Worm (Caenorhabditis elegans): ENCODE measurements around the gene F16F9.3.
A peak's percentile ranks its signal among the peaks of the same experiment; 100 is the strongest.

The F16F9.3 gene

DNA sequence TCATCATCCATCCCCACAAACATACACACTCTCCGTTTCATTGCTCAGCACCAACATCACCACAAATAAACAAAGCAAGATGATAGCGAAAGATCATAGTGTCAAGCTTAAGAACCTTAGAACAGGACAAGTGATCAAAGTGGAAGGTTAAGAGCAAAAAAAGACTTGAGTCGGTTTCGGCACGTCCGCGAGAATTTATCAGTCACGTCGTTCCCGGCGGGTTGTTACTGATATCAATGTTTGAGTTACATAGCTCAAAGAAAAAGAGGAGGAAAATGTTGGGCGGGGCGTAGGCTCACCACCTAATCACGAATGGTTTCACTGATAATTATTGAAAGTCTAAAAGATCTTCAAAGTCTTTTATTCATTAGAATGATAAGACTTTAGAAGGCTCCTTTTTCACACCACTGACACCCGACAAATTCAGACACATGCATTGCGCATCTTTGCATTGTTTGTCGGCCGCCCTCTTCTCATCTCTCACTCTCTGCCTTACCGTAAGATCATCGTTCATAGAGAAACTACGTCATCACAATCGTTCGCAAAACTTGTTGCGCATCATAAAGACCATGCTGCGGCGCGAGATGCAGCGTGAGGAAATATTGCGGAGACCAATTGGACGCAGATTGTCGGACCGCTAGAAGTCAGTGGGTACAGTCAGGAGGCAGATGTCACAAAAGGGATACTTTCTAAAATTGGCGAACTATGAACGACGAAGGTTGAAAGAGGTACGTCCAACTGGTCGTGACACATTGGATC, 19.8 kb downstream of the F16F9.3 start (continued):
- TF ChIP-seq pax-3 (tag; optimal IDR thresholded peaks at IDR 0.05): no peak
- peak; percentile 74 for TF ChIP-seq nhr-47 (tag; optimal IDR thresholded peaks at IDR 0.05)
- peak in 1 of 2 experiments; percentile 79 for TF ChIP-seq lin-35 (GFP tag; optimal IDR thresholded peaks at IDR 0.05)
- TF ChIP-seq nhr-20 (tag; optimal IDR thresholded peaks at IDR 0.05): peak; percentile 98
- TF ChIP-seq nhr-77 (tag; optimal IDR thresholded peaks at IDR 0.05): peak; percentile 50
- peak; percentile 89 for TF ChIP-seq tbx-2 (tag; optimal IDR thresholded peaks at IDR 0.05)
- TF ChIP-seq unc-98 (GFP tag; IDR thresholded peaks at IDR 0.05): no peak
- peak; percentile 58 for TF ChIP-seq lin-13 (GFP tag; optimal IDR thresholded peaks at IDR 0.05)
- peak; percentile 78 for TF ChIP-seq ztf-4 (tag; optimal IDR thresholded peaks at IDR 0.05)
- peak; percentile 46 for TF ChIP-seq lir-3 (tag; optimal IDR thresholded peaks at IDR 0.05; ENCODE audit: poor library complexity)
- TF ChIP-seq lin-39 (tag; optimal IDR thresholded peaks at IDR 0.05): no peak
- TF ChIP-seq Y116A8C.19 (tag; optimal IDR thresholded peaks at IDR 0.05; ENCODE audit: borderline replicate concordance): no peak
- no peak for TF ChIP-seq ztf-11 (tag; optimal IDR thresholded peaks at IDR 0.05)

- TF ChIP-seq dsc-1 (tag; optimal IDR thresholded peaks at IDR 0.05): peak; percentile 32
- no peak for TF ChIP-seq nhr-76 (tag; optimal IDR thresholded peaks at IDR 0.05)
- peak; percentile 21 for TF ChIP-seq unc-86 (tag; optimal IDR thresholded peaks at IDR 0.05)
- peak; percentile 2 for TF ChIP-seq fkh-10 (GFP tag; optimal IDR thresholded peaks at IDR 0.05)
- TF ChIP-seq unc-130 (tag; optimal IDR thresholded peaks at IDR 0.05): no peak
- peak; percentile 1 for TF ChIP-seq fkh-8 (tag; optimal IDR thresholded peaks at IDR 0.05)
- peak; percentile 35 for TF ChIP-seq nhr-71 (tag; optimal IDR thresholded peaks at IDR 0.05)
- peak; percentile 67 for TF ChIP-seq lin-14 (GFP tag; optimal IDR thresholded peaks at IDR 0.05)
- peak in 1 of 3 experiments; percentile 11 for TF ChIP-seq ceh-82 (tag; optimal IDR thresholded peaks at IDR 0.05)
Measured at ce11 chrX:8479050-8479449, 21.6 kb downstream of the F16F9.3 start.

DNA sequence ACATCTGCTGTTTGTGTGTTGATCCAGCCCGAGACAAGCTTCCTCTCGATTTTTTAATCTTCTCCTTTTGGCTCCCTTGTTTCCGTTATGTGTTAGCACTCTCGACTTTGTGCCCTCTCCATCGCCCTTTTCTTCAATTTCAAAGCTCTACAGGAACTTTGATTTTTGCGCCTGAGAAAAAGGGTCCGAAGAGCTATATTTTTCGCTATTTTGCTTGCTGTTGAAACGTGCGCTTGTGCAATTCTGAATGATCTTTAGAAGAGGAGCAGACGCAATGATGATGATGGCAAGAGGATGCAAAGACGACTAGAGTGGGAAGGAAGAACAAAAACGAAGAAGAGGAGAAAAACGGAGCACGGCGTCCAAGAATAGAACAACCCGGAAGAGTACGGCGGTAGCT, 24.3 kb downstream of the F16F9.3 start:
- TF ChIP-seq fkh-4 (tag; optimal IDR thresholded peaks at IDR 0.05; ENCODE audit: borderline replicate concordance) (no peak), rnt-1 (tag; optimal IDR thresholded peaks at IDR 0.05) (peak; percentile 51), nhr-20 (tag; optimal IDR thresholded peaks at IDR 0.05) (no peak), nhr-237 (tag; optimal IDR thresholded peaks at IDR 0.05) (no peak), nhr-90 (tag; optimal IDR thresholded peaks at IDR 0.05; ENCODE audit: poor library complexity) (no peak), efl-3 (GFP tag; optimal IDR thresholded peaks at IDR 0.05) (no peak), ceh-8 (GFP tag; optimal IDR thresholded peaks at IDR 0.05) (no peak), dpl-1 (GFP tag; optimal IDR thresholded peaks at IDR 0.05) (no peak), nhr-28 (tag; optimal IDR thresholded peaks at IDR 0.05) (no peak), blmp-1 (tag; optimal IDR thresholded peaks at IDR 0.05) (no peak), C34B4.2 (tag; optimal IDR thresholded peaks at IDR 0.05) (no peak), swsn-7 (tag; optimal IDR thresholded peaks at IDR 0.05) (peak; percentile 17), ama-1 (optimal IDR thresholded peaks at IDR 0.05) (no peak), nhr-85 (tag) (no peak), tbx-2 (tag; optimal IDR thresholded peaks at IDR 0.05) (no peak), isw-1 (GFP tag; IDR thresholded peaks at IDR 0.05) (no peak), nhr-19 (GFP tag; conservative IDR thresholded peaks at IDR 0.05) (peak; percentile 24; the same call in 1 of the 2 replicates), F16B12.6 (tag; optimal IDR thresholded peaks at IDR 0.05) (no peak), lin-39 (tag; optimal IDR thresholded peaks at IDR 0.05) (no peak), C16A3.4 (tag; optimal IDR thresholded peaks at IDR 0.05) (no peak), snpc-4 (tag; optimal IDR thresholded peaks at IDR 0.05) (no peak), aha-1 (tag; optimal IDR thresholded peaks at IDR 0.05) (no peak), egl-27 (tag; optimal IDR thresholded peaks at IDR 0.05) (no peak), unc-86 (tag; optimal IDR thresholded peaks at IDR 0.05) (peak; percentile 46), grh-1 (GFP tag; IDR thresholded peaks at IDR 0.05) (no peak), lin-15B (tag; optimal IDR thresholded peaks at IDR 0.05) (no peak), sox-4 (tag; optimal IDR thresholded peaks at IDR 0.05) (no peak), ceh-63 (GFP tag; optimal IDR thresholded peaks at IDR 0.05) (no peak), sup-37 (GFP tag; optimal IDR thresholded peaks at IDR 0.05) (no peak), pag-3 (tag; optimal IDR thresholded peaks at IDR 0.05; ENCODE audit: borderline replicate concordance, insufficient read depth) (no peak), pax-3 (tag; optimal IDR thresholded peaks at IDR 0.05) (no peak), lin-14 (GFP tag; optimal IDR thresholded peaks at IDR 0.05) (peak; percentile 87)

Data from whole organism, L1 larva.